Worm (Caenorhabditis elegans): Measurements from ENCODE around the gene aars-1.

- no peak for TF ChIP-seq med-1 (GFP tag; optimal IDR thresholded peaks at IDR 0.05; ENCODE audit: insufficient read depth)
- no peak for TF ChIP-seq ref-1 (GFP tag; conservative IDR thresholded peaks at IDR 0.05)
- TF ChIP-seq tab-1 (GFP tag; IDR thresholded peaks at IDR 0.05): no peak
- no peak for TF ChIP-seq cog-1 (tag; optimal IDR thresholded peaks at IDR 0.05)
Observed at ce11 chrII:11486698-11487234, 22.5 kb upstream of the aars-1 start, which contains the start of gene ttr-18.

All from whole organism, midembryonic.